Worm (Caenorhabditis elegans) whole organism, mixed stage, embryonic: ENCODE data around the gene C01G10.5.

ENCODE experiments used
- M03D4.4 ChIP-seq: sonication (generic microtip); optimal IDR thresholded peaks from 2 replicates; lab custom pipeline; 2017; ENCODE audit warnings: mild to moderate bottlenecking, missing genetic modification characterization, missing compliant biosample characterization
- bed-3 ChIP-seq: fragments of 200-800 bp; sonication (Bioruptor generic); optimal IDR thresholded peaks from 3 replicates; lab custom pipeline; 2018; ENCODE audit warnings: mild to moderate bottlenecking, missing genetic modification characterization, moderate library complexity, missing compliant biosample characterization
- blmp-1 ChIP-seq: fragments of 150-350 bp; optimal IDR thresholded peaks from 2 replicates; lab custom pipeline; 2014; ENCODE audit warnings: missing biosample characterization, missing genetic modification characterization
- ceh-39 ChIP-seq: fragments of 150-350 bp; optimal IDR thresholded peaks from 2 replicates; lab custom pipeline; 2014; ENCODE audit warnings: missing biosample characterization, missing genetic modification characterization
- ceh-43 ChIP-seq: fragments of 200-800 bp; sonication (Bioruptor generic); optimal IDR thresholded peaks from 2 replicates; lab custom pipeline; 2018; ENCODE audit warnings: mild to moderate bottlenecking, missing genetic modification characterization, moderate library complexity, missing compliant biosample characterization
- ceh-83 ChIP-seq: fragments of 200-800 bp; sonication (Bioruptor generic); optimal IDR thresholded peaks from 2 replicates; lab custom pipeline; 2018; ENCODE audit warnings: mild to moderate bottlenecking, missing genetic modification characterization, missing compliant biosample characterization
- ces-1 ChIP-seq: fragments of 150-350 bp; optimal IDR thresholded peaks from 2 replicates; lab custom pipeline; 2014; ENCODE audit warnings: missing biosample characterization, missing genetic modification reagents, missing genetic modification characterization
- cnd-1 ChIP-seq: fragments of 200-800 bp; sonication (Bioruptor generic); optimal IDR thresholded peaks from 2 replicates; lab custom pipeline; 2018; ENCODE audit warnings: mild to moderate bottlenecking, missing genetic modification characterization, missing compliant biosample characterization
- drap-1 ChIP-seq: fragments of 200-800 bp; sonication (Bioruptor generic); optimal IDR thresholded peaks from 3 replicates; lab custom pipeline; 2018; ENCODE audit warnings: mild to moderate bottlenecking, missing genetic modification characterization, missing compliant biosample characterization
- elt-1 ChIP-seq: sonication (generic microtip); optimal IDR thresholded peaks from 2 replicates; lab custom pipeline; 2017; ENCODE audit warnings: missing genetic modification characterization, mild to moderate bottlenecking, missing compliant biosample characterization, antibody characterized with exemption, moderate library complexity, borderline replicate concordance; ENCODE audit not compliant: insufficient read depth
- elt-3 ChIP-seq: fragments of 150-350 bp; optimal IDR thresholded peaks from 2 replicates; lab custom pipeline; 2014; ENCODE audit warnings: missing biosample characterization, missing genetic modification characterization
- flh-1 ChIP-seq: fragments of 200-800 bp; sonication (Bioruptor generic); optimal IDR thresholded peaks from 2 replicates; lab custom pipeline; 2018; ENCODE audit warnings: mild to moderate bottlenecking, missing genetic modification characterization, moderate library complexity, missing compliant biosample characterization
- ham-2 ChIP-seq: fragments of 200-800 bp; sonication (Bioruptor generic); optimal IDR thresholded peaks from 2 replicates; lab custom pipeline; 2018; ENCODE audit warnings: mild to moderate bottlenecking, missing genetic modification characterization, missing compliant biosample characterization
- hlh-1 ChIP-seq: fragments of 150-350 bp; optimal IDR thresholded peaks from 2 replicates; lab custom pipeline; 2014; ENCODE audit warnings: missing biosample characterization, missing genetic modification reagents, missing genetic modification characterization
- lin-13 ChIP-seq: fragments of 150-350 bp; optimal IDR thresholded peaks from 2 replicates; lab custom pipeline; 2014; ENCODE audit warnings: missing biosample characterization, missing genetic modification characterization
- lin-32 ChIP-seq: fragments of 200-800 bp; sonication (Bioruptor generic); optimal IDR thresholded peaks from 2 replicates; lab custom pipeline; 2018; ENCODE audit warnings: mild to moderate bottlenecking, missing genetic modification characterization, missing compliant biosample characterization
- lsy-2 ChIP-seq: fragments of 150-350 bp; optimal IDR thresholded peaks from 2 replicates; lab custom pipeline; 2014; ENCODE audit warnings: missing biosample characterization, missing genetic modification characterization
- mab-5 ChIP-seq: fragments of 150-350 bp; optimal IDR thresholded peaks from 2 replicates; lab custom pipeline; 2014; ENCODE audit warnings: missing biosample characterization, missing genetic modification characterization
- mep-1 ChIP-seq: fragments of 150-350 bp; optimal IDR thresholded peaks from 2 replicates; lab custom pipeline; 2017; ENCODE audit warnings: missing biosample characterization, missing genetic modification reagents, missing genetic modification characterization, inconsistent platforms
- mls-2 ChIP-seq: sonication (generic microtip); optimal IDR thresholded peaks from 2 replicates; lab custom pipeline; 2016; ENCODE audit warnings: mild to moderate bottlenecking, missing genetic modification characterization, moderate library complexity, missing compliant biosample characterization
- nhr-12 ChIP-seq: fragments of 150-350 bp; optimal IDR thresholded peaks from 2 replicates; lab custom pipeline; 2014; ENCODE audit warnings: missing biosample characterization, missing genetic modification characterization
- nhr-2 ChIP-seq: fragments of 150-350 bp; optimal IDR thresholded peaks from 2 replicates; lab custom pipeline; 2014; ENCODE audit warnings: missing biosample characterization, missing genetic modification characterization
- nhr-237 ChIP-seq: fragments of 150-350 bp; optimal IDR thresholded peaks from 2 replicates; lab custom pipeline; 2014; ENCODE audit warnings: missing biosample characterization, missing genetic modification characterization
- nhr-28 ChIP-seq: fragments of 150-350 bp; optimal IDR thresholded peaks from 2 replicates; lab custom pipeline; 2014; ENCODE audit warnings: missing biosample characterization, missing genetic modification characterization
- nhr-76 ChIP-seq: sonication (generic microtip); optimal IDR thresholded peaks from 2 replicates; lab custom pipeline; 2017; ENCODE audit warnings: missing biosample characterization, missing genetic modification characterization
- pha-4 ChIP-seq: fragments of 150-350 bp; optimal IDR thresholded peaks from 2 replicates; lab custom pipeline; 2018; ENCODE audit warnings: missing biosample characterization, missing genetic modification reagents, missing genetic modification characterization
- sem-2 ChIP-seq: fragments of 200-800 bp; sonication (Bioruptor generic); optimal IDR thresholded peaks from 2 replicates; lab custom pipeline; 2018; ENCODE audit warnings: mild to moderate bottlenecking, missing genetic modification characterization, missing compliant biosample characterization
- snpc-4 ChIP-seq: fragments of 150-350 bp; optimal IDR thresholded peaks from 2 replicates; lab custom pipeline; 2014; ENCODE audit warnings: missing biosample characterization, missing genetic modification characterization
- sptf-1 ChIP-seq: sonication (generic microtip); optimal IDR thresholded peaks from 2 replicates; lab custom pipeline; 2017; ENCODE audit warnings: mild to moderate bottlenecking, missing genetic modification characterization, moderate library complexity, missing compliant biosample characterization
- tbx-8 ChIP-seq: fragments of 200-800 bp; sonication (Bioruptor generic); optimal IDR thresholded peaks from 2 replicates; lab custom pipeline; 2018; ENCODE audit warnings: mild to moderate bottlenecking, missing genetic modification characterization, moderate library complexity, missing compliant biosample characterization
- unc-120 ChIP-seq: sonication (generic microtip); optimal IDR thresholded peaks from 2 replicates; lab custom pipeline; 2017; ENCODE audit warnings: missing genetic modification characterization, missing compliant biosample characterization; ENCODE audit not compliant: poor library complexity, severe bottlenecking
- unc-39 ChIP-seq: fragments of 150-350 bp; optimal IDR thresholded peaks from 2 replicates; lab custom pipeline; 2014; ENCODE audit warnings: missing biosample characterization, missing genetic modification characterization
- unc-62 ChIP-seq: fragments of 150-350 bp; optimal IDR thresholded peaks from 2 replicates; lab custom pipeline; 2014; ENCODE audit warnings: missing biosample characterization, missing genetic modification reagents, missing genetic modification characterization
- zip-8 ChIP-seq: fragments of 150-350 bp; optimal IDR thresholded peaks from 2 replicates; lab custom pipeline; 2014; ENCODE audit warnings: missing biosample characterization, missing genetic modification characterization
- ztf-11 ChIP-seq: fragments of 150-350 bp; optimal IDR thresholded peaks from 2 replicates; lab custom pipeline; 2014; ENCODE audit warnings: missing biosample characterization, missing genetic modification characterization

The C01G10.5 gene

DNA sequence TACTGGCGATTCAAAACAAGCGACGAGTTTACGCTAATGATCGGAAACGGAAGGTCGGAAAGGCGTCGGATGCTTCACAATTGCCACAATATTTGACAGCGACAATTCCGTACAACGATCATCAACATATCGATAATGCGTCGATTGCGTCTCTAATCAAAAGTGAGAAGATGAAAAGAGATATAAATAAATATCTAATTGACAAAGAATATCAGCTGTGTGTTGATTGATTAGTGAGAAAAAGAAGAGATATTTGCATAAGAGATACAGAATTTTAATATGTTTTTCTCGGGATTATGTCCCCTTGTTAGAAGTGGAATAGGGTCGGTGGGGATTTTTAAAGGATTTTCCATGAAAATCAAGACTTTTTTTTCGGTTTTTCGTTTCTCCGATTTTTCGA is 10.8 kb downstream of the C01G10.5 start:
- TF ChIP-seq sptf-1 (tag; lab: Kevin White, UChicago) (no peak), lin-32 (GFP tag; lab: Kevin White, UChicago) (no peak), nhr-28 (tag; lab: Kevin White, UChicago) (no peak), unc-62 (GFP tag; lab: Kevin White, UChicago) (peak; percentile 82), mab-5 (tag; lab: Kevin White, UChicago) (peak; percentile 16), unc-120 (peak; percentile 19), lsy-2 (tag; lab: Kevin White, UChicago) (no peak), ceh-39 (tag; lab: Kevin White, UChicago) (no peak), cnd-1 (tag; lab: Kevin White, UChicago) (no peak)

DNA sequence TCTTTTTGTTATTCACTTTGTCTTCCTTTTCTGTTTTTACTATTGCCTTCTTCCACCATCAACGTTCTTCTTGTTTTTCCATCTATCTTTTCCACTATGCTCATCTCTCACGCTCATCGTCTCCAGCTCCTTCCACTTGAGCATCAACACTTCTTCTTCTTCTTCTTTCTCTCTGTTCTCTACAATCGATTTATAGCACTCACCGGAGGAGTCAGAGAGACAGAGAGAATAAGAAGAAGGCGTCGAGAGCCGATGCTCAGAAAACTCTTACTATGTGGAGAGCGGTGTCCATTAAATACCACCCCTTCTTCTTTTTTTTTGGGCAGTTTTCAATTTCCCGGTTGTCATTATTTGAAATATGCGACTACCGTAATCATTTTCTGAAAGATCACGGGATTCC is 14.4 kb downstream of the C01G10.5 start:
- TF ChIP-seq lsy-2 (tag; lab: Kevin White, UChicago) = no peak
- peak; percentile 60 for TF ChIP-seq ces-1
- no peak for TF ChIP-seq hlh-1 (tag; lab: Kevin White, UChicago)
- TF ChIP-seq nhr-76 = no peak
- TF ChIP-seq nhr-12 (tag; lab: Kevin White, UChicago) = no peak
- no peak for TF ChIP-seq zip-8 (tag; lab: Kevin White, UChicago)

DNA sequence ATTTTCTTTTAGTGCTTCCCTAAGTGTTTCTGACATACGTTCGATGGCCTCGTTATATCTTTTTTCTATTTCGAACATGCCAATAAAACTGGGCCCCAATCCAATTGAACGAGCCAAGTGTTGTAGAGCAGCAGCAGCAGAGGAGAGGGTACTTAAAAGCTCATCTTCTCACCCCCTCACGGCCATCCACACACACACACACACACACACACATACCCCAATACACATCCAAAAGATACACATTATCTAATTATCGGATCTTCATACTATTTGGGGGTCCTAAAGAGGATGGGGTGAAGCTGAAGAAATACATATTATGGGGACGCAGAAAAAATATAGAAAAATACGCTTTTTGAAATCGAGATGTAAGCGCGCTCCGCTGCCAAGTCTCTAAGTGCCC is 16.6 kb downstream of the C01G10.5 start:
- TF ChIP-seq unc-120 = no peak
- TF ChIP-seq ces-1 = peak; percentile 95
- peak; percentile 70 for TF ChIP-seq drap-1 (GFP tag; lab: Kevin White, UChicago)
- TF ChIP-seq ceh-39 (tag; lab: Kevin White, UChicago) = no peak
- TF ChIP-seq elt-3 = no peak
- TF ChIP-seq lin-13 (tag; lab: Kevin White, UChicago) = no peak
- TF ChIP-seq tbx-8 = no peak
- TF ChIP-seq elt-1 = peak; percentile 36

DNA sequence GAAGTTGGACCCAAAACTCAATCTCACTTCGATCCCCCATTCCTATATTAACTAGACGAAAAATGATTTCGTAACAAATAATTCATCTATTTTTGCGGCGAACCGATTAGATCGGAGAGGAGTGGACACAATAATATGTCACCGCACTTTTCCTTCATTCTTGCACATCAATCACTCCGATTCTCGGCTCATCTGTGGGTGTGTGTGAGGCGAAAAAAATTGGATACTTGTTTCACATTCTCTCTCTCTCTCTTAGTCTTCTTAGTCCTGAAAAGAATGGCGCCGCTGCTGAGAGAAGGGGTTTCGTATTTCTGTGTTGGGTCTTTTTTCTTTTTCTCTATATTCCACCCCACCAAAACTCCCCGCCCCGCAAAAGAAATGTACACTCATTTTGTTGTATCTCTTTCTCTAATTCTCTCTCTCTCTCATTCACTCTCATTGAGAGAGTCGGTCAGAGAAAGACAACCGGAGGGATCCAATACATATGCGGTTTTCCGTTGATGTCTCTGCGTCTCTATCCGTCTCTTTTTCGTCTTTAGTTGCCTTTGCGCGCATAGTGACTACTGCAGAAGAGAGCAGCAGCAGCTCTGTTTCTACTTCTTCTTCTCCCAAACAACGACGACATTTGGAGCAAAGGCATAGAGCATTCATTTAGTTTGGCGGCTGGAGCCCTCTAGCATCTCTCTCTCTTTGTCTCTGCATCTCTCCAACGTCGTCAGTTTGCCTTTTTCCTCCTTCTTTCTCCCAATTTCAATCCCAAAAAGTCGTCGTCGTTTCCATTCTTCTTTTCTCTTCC is 18.1 kb downstream of the C01G10.5 start, which contains the start of gene unc-76:
TSS of gene unc-76 (plus strand) at position 746 of the 796 bp plus-strand sequence.
- no peak for TF ChIP-seq unc-39 (tag; lab: Kevin White, UChicago)
- peak; percentile 60 for TF ChIP-seq nhr-237 (tag; lab: Kevin White, UChicago)
- TF ChIP-seq unc-62 (GFP tag; lab: Kevin White, UChicago) = peak; percentile 94
- no peak for TF ChIP-seq blmp-1 (tag; lab: Kevin White, UChicago)
- TF ChIP-seq sptf-1 (tag; lab: Kevin White, UChicago) = peak; percentile 35
- no peak for TF ChIP-seq M03D4.4 (tag; lab: Kevin White, UChicago)
- peak; percentile 79 for TF ChIP-seq pha-4
- TF ChIP-seq lin-32 (GFP tag; lab: Kevin White, UChicago) = no peak
- TF ChIP-seq unc-120 = peak; percentile 99
- TF ChIP-seq lin-13 (tag; lab: Kevin White, UChicago) = no peak
- TF ChIP-seq mep-1 (tag; lab: Kevin White, UChicago) = peak; percentile 44
- TF ChIP-seq snpc-4 = no peak
- peak; percentile 39 for TF ChIP-seq nhr-2 (tag; lab: Kevin White, UChicago)
- no peak for TF ChIP-seq zip-8 (tag; lab: Kevin White, UChicago)
- TF ChIP-seq ces-1 = peak; percentile 91
- TF ChIP-seq ztf-11 (tag; lab: Kevin White, UChicago) = no peak
- no peak for TF ChIP-seq nhr-12 (tag; lab: Kevin White, UChicago)
- TF ChIP-seq mls-2 = peak; percentile 57
- no peak for TF ChIP-seq tbx-8
- no peak for TF ChIP-seq nhr-76
- no peak for TF ChIP-seq ceh-43 (GFP tag; lab: Kevin White, UChicago)
- peak; percentile 26 for TF ChIP-seq cnd-1 (tag; lab: Kevin White, UChicago)
- no peak for TF ChIP-seq flh-1
- TF ChIP-seq elt-3 = no peak
- TF ChIP-seq hlh-1 (tag; lab: Kevin White, UChicago) = peak; percentile 62
- TF ChIP-seq nhr-28 (tag; lab: Kevin White, UChicago) = no peak
- TF ChIP-seq sem-2 = no peak
- peak; percentile 80 for TF ChIP-seq drap-1 (GFP tag; lab: Kevin White, UChicago)
- TF ChIP-seq lsy-2 (tag; lab: Kevin White, UChicago) = peak; percentile 52
- TF ChIP-seq ceh-83 (GFP tag; lab: Kevin White, UChicago) = no peak
- no peak for TF ChIP-seq mab-5 (tag; lab: Kevin White, UChicago)
- no peak for TF ChIP-seq ham-2
- TF ChIP-seq elt-1 = no peak
- peak; percentile 65 for TF ChIP-seq ceh-39 (tag; lab: Kevin White, UChicago)
- no peak for TF ChIP-seq bed-3 (GFP tag; lab: Kevin White, UChicago)
